Worm (Caenorhabditis elegans) whole organism, late embryonic: ENCODE results near the gene clec-56.

ENCODE experiments used
- K09A11.1 ChIP-seq: sonication (generic microtip); optimal IDR thresholded peaks from 2 replicates; lab custom pipeline; 2017; ENCODE audit warnings: antibody characterized with exemption, mild to moderate bottlenecking, missing genetic modification characterization, missing compliant biosample characterization; ENCODE audit not compliant: insufficient read depth
- T23F11.4 ChIP-seq: fragments of 200-800 bp; sonication (Bioruptor generic); optimal IDR thresholded peaks from 2 replicates; lab custom pipeline; 2018; ENCODE audit warnings: mild to moderate bottlenecking, missing genetic modification characterization, missing compliant biosample characterization
- Y22D7AL.16 ChIP-seq: sonication (generic microtip); optimal IDR thresholded peaks from 2 replicates; lab custom pipeline; 2016; ENCODE audit warnings: missing genetic modification characterization, missing compliant biosample characterization
- ama-1 ChIP-seq: fragments of 150-350 bp; optimal IDR thresholded peaks from 2 replicates; lab custom pipeline; 2014
- ceh-14 ChIP-seq: sonication (generic microtip); optimal IDR thresholded peaks from 2 replicates; lab custom pipeline; 2016; ENCODE audit warnings: missing genotype, missing genetic modification characterization, missing compliant biosample characterization
- ceh-22 ChIP-seq: sonication (generic microtip); optimal IDR thresholded peaks from 2 replicates; lab custom pipeline; 2017; ENCODE audit warnings: missing biosample characterization, missing genetic modification characterization
- ceh-31 ChIP-seq: sonication (generic microtip); optimal IDR thresholded peaks from 2 replicates; lab custom pipeline; 2016; ENCODE audit warnings: missing genetic modification characterization, missing compliant biosample characterization
- ceh-34 ChIP-seq: sonication (generic microtip); optimal IDR thresholded peaks from 2 replicates; lab custom pipeline; 2016; ENCODE audit warnings: mild to moderate bottlenecking, missing genetic modification characterization, missing compliant biosample characterization
- ceh-48 ChIP-seq: sonication (generic microtip); optimal IDR thresholded peaks from 2 replicates; lab custom pipeline; 2016; ENCODE audit warnings: missing genetic modification characterization, inconsistent platforms, missing compliant biosample characterization
- ceh-9 ChIP-seq: sonication (generic microtip); optimal IDR thresholded peaks from 2 replicates; lab custom pipeline; 2016; ENCODE audit warnings: mild to moderate bottlenecking, missing genetic modification characterization, inconsistent platforms, missing compliant biosample characterization
- che-1 ChIP-seq: sonication (generic microtip); optimal IDR thresholded peaks from 2 replicates; lab custom pipeline; 2016; ENCODE audit warnings: mild to moderate bottlenecking, missing genetic modification characterization, missing compliant biosample characterization
- dmd-4 ChIP-seq: sonication (generic microtip); optimal IDR thresholded peaks from 2 replicates; lab custom pipeline; 2016; ENCODE audit warnings: borderline replicate concordance, missing genetic modification characterization, missing compliant biosample characterization
- dve-1 ChIP-seq: sonication (generic microtip); optimal IDR thresholded peaks from 2 replicates; lab custom pipeline; 2017; ENCODE audit warnings: antibody characterized with exemption, mild to moderate bottlenecking, missing genetic modification characterization, missing compliant biosample characterization
- elt-4 ChIP-seq: sonication (generic microtip); optimal IDR thresholded peaks from 2 replicates; lab custom pipeline; 2016; ENCODE audit warnings: missing genetic modification characterization, missing compliant biosample characterization
- fax-1 ChIP-seq: sonication (generic microtip); optimal IDR thresholded peaks from 2 replicates; lab custom pipeline; 2016; ENCODE audit warnings: missing genotype, missing genetic modification characterization, missing compliant biosample characterization
- fkh-6 ChIP-seq: sonication (generic microtip); optimal IDR thresholded peaks from 2 replicates; lab custom pipeline; 2016; ENCODE audit warnings: missing genetic modification characterization, missing compliant biosample characterization
- gmeb-2 ChIP-seq: sonication (generic microtip); optimal IDR thresholded peaks from 2 replicates; lab custom pipeline; 2016; ENCODE audit warnings: missing genetic modification characterization, inconsistent platforms, missing compliant biosample characterization
- hlh-30 ChIP-seq: sonication (generic microtip); optimal IDR thresholded peaks from 2 replicates; lab custom pipeline; 2017; ENCODE audit warnings: antibody characterized with exemption, missing genetic modification characterization, missing compliant biosample characterization; ENCODE audit not compliant: insufficient read depth
- hlh-6 ChIP-seq: sonication (generic microtip); optimal IDR thresholded peaks from 2 replicates; lab custom pipeline; 2016; ENCODE audit warnings: missing genotype, missing genetic modification characterization, missing compliant biosample characterization
- hlh-8 ChIP-seq: sonication (generic microtip); optimal IDR thresholded peaks from 2 replicates; lab custom pipeline; 2016; ENCODE audit warnings: missing genotype, missing genetic modification characterization, missing compliant biosample characterization
- lim-6 ChIP-seq: sonication (generic microtip); optimal IDR thresholded peaks from 2 replicates; lab custom pipeline; 2016; ENCODE audit warnings: missing genetic modification characterization, missing compliant biosample characterization
- lin-11 ChIP-seq: fragments of 200-800 bp; sonication (Bioruptor generic); optimal IDR thresholded peaks from 2 replicates; lab custom pipeline; 2018; ENCODE audit warnings: mild to moderate bottlenecking, missing genetic modification characterization, missing compliant biosample characterization
- madf-2 ChIP-seq: sonication (generic microtip); optimal IDR thresholded peaks from 2 replicates; lab custom pipeline; 2017; ENCODE audit warnings: missing genetic modification characterization, missing compliant biosample characterization
- mec-3 ChIP-seq: sonication (generic microtip); optimal IDR thresholded peaks from 2 replicates; lab custom pipeline; 2016; ENCODE audit warnings: borderline replicate concordance, missing genetic modification characterization, missing compliant biosample characterization
- nhr-232 ChIP-seq: sonication (generic microtip); optimal IDR thresholded peaks from 2 replicates; lab custom pipeline; 2016; ENCODE audit warnings: missing genetic modification characterization, missing compliant biosample characterization
- npax-4 ChIP-seq: sonication (generic microtip); optimal IDR thresholded peaks from 2 replicates; lab custom pipeline; 2016; ENCODE audit warnings: missing genetic modification characterization, missing compliant biosample characterization
- pha-2 ChIP-seq: sonication (generic microtip); optimal IDR thresholded peaks from 2 replicates; lab custom pipeline; 2017; ENCODE audit warnings: mild to moderate bottlenecking, missing genetic modification characterization, missing compliant biosample characterization
- pqm-1 ChIP-seq: sonication (generic microtip); optimal IDR thresholded peaks from 2 replicates; lab custom pipeline; 2016; ENCODE audit warnings: missing genetic modification characterization, missing compliant biosample characterization
- pros-1 ChIP-seq: fragments of 150-350 bp; optimal IDR thresholded peaks from 2 replicates; lab custom pipeline; 2014; ENCODE audit warnings: missing biosample characterization, missing genetic modification reagents, missing genetic modification characterization
- sox-4 ChIP-seq: sonication (generic microtip); optimal IDR thresholded peaks from 2 replicates; lab custom pipeline; 2017; ENCODE audit warnings: mild to moderate bottlenecking, missing genetic modification characterization, inconsistent platforms, missing compliant biosample characterization
- tbx-2 ChIP-seq: sonication (generic microtip); optimal IDR thresholded peaks from 2 replicates; lab custom pipeline; 2016; ENCODE audit warnings: missing genetic modification characterization, missing compliant biosample characterization
- tbx-7 ChIP-seq: sonication (generic microtip); optimal IDR thresholded peaks from 2 replicates; lab custom pipeline; 2016; ENCODE audit warnings: missing genotype, missing genetic modification characterization, missing compliant biosample characterization
- ttx-3 ChIP-seq: sonication (generic microtip); optimal IDR thresholded peaks from 2 replicates; lab custom pipeline; 2016; ENCODE audit warnings: missing genetic modification reagents, missing genetic modification characterization, missing compliant biosample characterization
- unc-42 ChIP-seq: sonication (generic microtip); optimal IDR thresholded peaks from 2 replicates; lab custom pipeline; 2016; ENCODE audit warnings: missing genotype, missing genetic modification characterization, missing compliant biosample characterization
- unc-55 ChIP-seq: sonication (generic microtip); optimal IDR thresholded peaks from 2 replicates; lab custom pipeline; 2017; ENCODE audit warnings: missing biosample characterization, missing genetic modification reagents, missing genetic modification characterization
- unc-86 ChIP-seq: sonication (generic microtip); optimal IDR thresholded peaks from 2 replicates; lab custom pipeline; 2016; ENCODE audit warnings: missing genetic modification characterization, missing compliant biosample characterization

Gene clec-56

ce11 chrV:14468196-14468874, 5.9 kb upstream of the clec-56 start, which contains the start of gene srz-97:
srz-97 (minus strand) TSS chrV:14468246.
- TF ChIP-seq madf-2 (tag; lab: Kevin White, UChicago), result no peak
- TF ChIP-seq pqm-1 (tag; lab: Kevin White, UChicago), result no peak
- TF ChIP-seq T23F11.4 (GFP tag; lab: Kevin White, UChicago), result no peak

- no peak for TF ChIP-seq tbx-2
- TF ChIP-seq mec-3 (tag; lab: Kevin White, UChicago), result no peak
- TF ChIP-seq ttx-3 (tag; lab: Kevin White, UChicago), result no peak
Measured at ce11 chrV:14468931-14469330, 5.3 kb upstream of the clec-56 start, which contains the start of gene clec-57. clec-57 (plus strand) TSS chrV:14469231.

ce11 chrV:14472229-14472628, 2.0 kb upstream of the clec-56 start, which contains the start of gene clec-227:
clec-227 (plus strand) TSS chrV:14472529.
- TF ChIP-seq unc-42 (tag; lab: Kevin White, UChicago), result no peak
- TF ChIP-seq dve-1, result no peak
- no peak for TF ChIP-seq T23F11.4 (GFP tag; lab: Kevin White, UChicago)
- no peak for TF ChIP-seq gmeb-2 (tag; lab: Kevin White, UChicago)
- no peak for TF ChIP-seq ama-1 (lab: Kevin White, UChicago)
- no peak for TF ChIP-seq fkh-6 (tag; lab: Kevin White, UChicago)
- no peak for TF ChIP-seq ceh-34 (tag; lab: Kevin White, UChicago)
- TF ChIP-seq ceh-22, result no peak
- no peak for TF ChIP-seq sox-4 (tag; lab: Kevin White, UChicago)
- TF ChIP-seq K09A11.1 (tag; lab: Kevin White, UChicago), result no peak
- no peak for TF ChIP-seq ceh-48
- TF ChIP-seq che-1 (tag; lab: Kevin White, UChicago), result no peak
- no peak for TF ChIP-seq ceh-9 (tag; lab: Kevin White, UChicago)
- TF ChIP-seq hlh-8 (tag; lab: Kevin White, UChicago), result no peak
- no peak for TF ChIP-seq ceh-31 (tag; lab: Kevin White, UChicago)
- no peak for TF ChIP-seq elt-4 (tag; lab: Kevin White, UChicago)
- TF ChIP-seq hlh-30, result no peak
- TF ChIP-seq unc-55 (GFP tag; lab: Kevin White, UChicago), result no peak
- TF ChIP-seq ceh-14, result no peak
- no peak for TF ChIP-seq tbx-2

- TF ChIP-seq dmd-4 (tag; lab: Kevin White, UChicago) (no peak), npax-4 (tag; lab: Kevin White, UChicago) (no peak), Y22D7AL.16 (no peak), lim-6 (no peak), ttx-3 (tag; lab: Kevin White, UChicago) (no peak), pros-1 (tag; lab: Kevin White, UChicago) (no peak)
Measured at ce11 chrV:14476680-14477079, 2.5 kb downstream of the clec-56 start, which contains the start of gene clec-54. clec-54 (plus strand) TSS chrV:14476903.

- TF ChIP-seq tbx-7, result no peak
- no peak for TF ChIP-seq gmeb-2 (tag; lab: Kevin White, UChicago)
- no peak for TF ChIP-seq fax-1
- no peak for TF ChIP-seq pha-2 (tag; lab: Kevin White, UChicago)
- no peak for TF ChIP-seq hlh-6 (tag; lab: Kevin White, UChicago)
- no peak for TF ChIP-seq hlh-8 (tag; lab: Kevin White, UChicago)
- TF ChIP-seq nhr-232 (tag; lab: Kevin White, UChicago), result no peak
- no peak for TF ChIP-seq unc-86
- TF ChIP-seq lin-11 (tag; lab: Kevin White, UChicago), result no peak
- no peak for TF ChIP-seq hlh-30
Measured at ce11 chrV:14478979-14479378, 4.8 kb downstream of the clec-56 start, which contains the start of gene clec-55. clec-55 (plus strand) TSS chrV:14479279.
